Fruit fly (Drosophila melanogaster) whole organism, embryonic: ENCODE results near the gene ND-30.

Experiments
- Asciz ChIP-seq: fragments of 200-800 bp; sonication (Bioruptor generic); optimal IDR thresholded peaks from 2 replicates; lab custom pipeline; 2017; ENCODE audit warnings: missing biosample characterization, mild to moderate bottlenecking, missing genetic modification characterization, missing genetic modification reagents
- C15 ChIP-seq: fragments of 200-800 bp; sonication (Bioruptor generic); IDR thresholded peaks from 3 replicates; pipeline ENCODE4 v1.3.6; 2022; ENCODE audit warnings: missing biosample characterization, missing genetic modification characterization
- CG10565 ChIP-seq: fragments of 200-800 bp; sonication (Bioruptor generic); optimal IDR thresholded peaks from 3 replicates; lab custom pipeline; 2016; ENCODE audit warnings: missing biosample characterization, mild to moderate bottlenecking, missing genetic modification characterization
- CG10654 ChIP-seq: fragments of 200-800 bp; sonication (Bioruptor generic); optimal IDR thresholded peaks from 2 replicates; lab custom pipeline; 2016; ENCODE audit warnings: missing biosample characterization, missing genetic modification characterization
- CG11696 ChIP-seq: fragments of 200-800 bp; sonication (Bioruptor generic); IDR thresholded peaks from 2 replicates; pipeline ENCODE4 v1.3.6; 2022; ENCODE audit warnings: missing biosample characterization, missing genetic modification characterization
- CG14860 ChIP-seq: fragments of 200-800 bp; sonication (Bioruptor generic); IDR thresholded peaks from 3 replicates; pipeline ENCODE4 v1.3.6; 2022; ENCODE audit warnings: missing biosample characterization, missing genetic modification characterization; ENCODE audit not compliant: partially characterized antibody
- CG17568 ChIP-seq: fragments of 200-800 bp; sonication (Bioruptor generic); optimal IDR thresholded peaks from 2 replicates; lab custom pipeline; 2018; ENCODE audit warnings: missing biosample characterization, mild to moderate bottlenecking, missing genetic modification characterization, moderate library complexity
- CG17829 ChIP-seq: fragments of 200-800 bp; optimal IDR thresholded peaks from 2 replicates; lab custom pipeline; 2019; ENCODE audit warnings: missing biosample characterization, mild to moderate bottlenecking, missing genetic modification characterization, moderate library complexity
- CG2116 ChIP-seq: fragments of 200-800 bp; sonication (Bioruptor generic); optimal IDR thresholded peaks from 3 replicates; lab custom pipeline; 2018; ENCODE audit warnings: missing biosample characterization, mild to moderate bottlenecking, missing genetic modification characterization
- CG2199 ChIP-seq: fragments of 200-800 bp; sonication (Bioruptor generic); IDR thresholded peaks from 3 replicates; pipeline ENCODE4 v1.3.6; 2022; ENCODE audit warnings: missing biosample characterization, missing genetic modification characterization
- CG30020 ChIP-seq: fragments of 200-800 bp; optimal IDR thresholded peaks from 2 replicates; lab custom pipeline; 2019; ENCODE audit warnings: missing biosample characterization, mild to moderate bottlenecking, missing genetic modification characterization, moderate library complexity
- CG33213 ChIP-seq: fragments of 200-800 bp; sonication (Bioruptor generic); optimal IDR thresholded peaks from 3 replicates; lab custom pipeline; 2016; ENCODE audit warnings: missing biosample characterization, missing genetic modification characterization
- CG33557 ChIP-seq: fragments of 200-800 bp; sonication (Bioruptor generic); optimal IDR thresholded peaks from 2 replicates; lab custom pipeline; 2019; ENCODE audit warnings: missing biosample characterization, mild to moderate bottlenecking, missing genetic modification characterization, moderate library complexity
- CG3726 ChIP-seq: fragments of 200-800 bp; sonication (Bioruptor generic); IDR thresholded peaks from 3 replicates; pipeline ENCODE4, ENCODE4 v1.3.6; 2022; ENCODE audit warnings: missing biosample characterization, missing genetic modification characterization
- CG3847 ChIP-seq: fragments of 200-800 bp; sonication (Bioruptor generic); IDR thresholded peaks from 2 replicates; pipeline ENCODE4 v1.3.6; 2022; ENCODE audit warnings: missing biosample characterization, missing genetic modification characterization
- CG4730 ChIP-seq: fragments of 200-800 bp; sonication (Bioruptor generic); IDR thresholded peaks from 2 replicates; pipeline ENCODE4 v1.3.6; 2022; ENCODE audit warnings: missing biosample characterization, missing genetic modification characterization
- CG5180 ChIP-seq: fragments of 200-800 bp; sonication (Bioruptor generic); optimal IDR thresholded peaks from 3 replicates; lab custom pipeline; 2017; ENCODE audit warnings: missing biosample characterization, missing genetic modification characterization, mild to moderate bottlenecking, moderate library complexity, missing genetic modification reagents
- CG7786 ChIP-seq: fragments of 200-800 bp; sonication (Bioruptor generic); optimal IDR thresholded peaks from 2 replicates; lab custom pipeline; 2016; ENCODE audit warnings: missing biosample characterization, missing genetic modification characterization
- CG8281 ChIP-seq: fragments of 200-800 bp; sonication (Bioruptor generic); optimal IDR thresholded peaks from 2 replicates; lab custom pipeline; 2018; ENCODE audit warnings: missing biosample characterization, mild to moderate bottlenecking, missing genetic modification characterization, moderate library complexity
- CG8944 ChIP-seq: fragments of 200-800 bp; sonication (Bioruptor generic); optimal IDR thresholded peaks from 3 replicates; lab custom pipeline; 2016; ENCODE audit warnings: missing biosample characterization, missing genetic modification characterization
- CG9876 ChIP-seq: fragments of 200-800 bp; sonication (Bioruptor generic); optimal IDR thresholded peaks from 2 replicates; lab custom pipeline; 2016; ENCODE audit warnings: missing biosample characterization, missing genetic modification characterization
- Dref ChIP-seq: fragments of 200-800 bp; sonication (Bioruptor generic); IDR thresholded peaks from 2 replicates; pipeline ENCODE4 v1.3.6; 2022; ENCODE audit warnings: missing biosample characterization, missing genetic modification characterization
- Fer2 ChIP-seq: fragments of 200-800 bp; sonication (Bioruptor generic); optimal IDR thresholded peaks from 2 replicates; lab custom pipeline; 2018; ENCODE audit warnings: missing biosample characterization, mild to moderate bottlenecking, missing genetic modification characterization, moderate library complexity
- HLH3B ChIP-seq: fragments of 200-800 bp; sonication (Bioruptor generic); IDR thresholded peaks from 2 replicates; pipeline ENCODE4 v1.3.6; 2022; ENCODE audit warnings: missing biosample characterization, missing genetic modification characterization
- Hr39 ChIP-seq: fragments of >200 bp; optimal IDR thresholded peaks from 2 replicates; lab custom pipeline; 2017
- Max ChIP-seq: fragments of 200-800 bp; sonication (Bioruptor generic); optimal IDR thresholded peaks from 2 replicates; lab custom pipeline; 2016; ENCODE audit warnings: missing biosample characterization, mild to moderate bottlenecking, missing genetic modification characterization
- Myb ChIP-seq: fragments of 200-800 bp; sonication (Bioruptor generic); optimal IDR thresholded peaks from 2 replicates; lab custom pipeline; 2016; ENCODE audit warnings: missing biosample characterization, missing genetic modification characterization
- NC2α ChIP-seq: fragments of 200-800 bp; sonication (Bioruptor generic); optimal IDR thresholded peaks from 2 replicates; lab custom pipeline; 2016; ENCODE audit warnings: missing biosample characterization, missing genetic modification characterization
- NK7.1 ChIP-seq: fragments of 200-800 bp; sonication (Bioruptor generic); optimal IDR thresholded peaks from 3 replicates; lab custom pipeline; 2016; ENCODE audit warnings: missing biosample characterization, missing genetic modification characterization
- Sin3A ChIP-seq: fragments of >200 bp; optimal IDR thresholded peaks from 2 replicates; lab custom pipeline; 2018
- Trl ChIP-seq, 3 experiments: fragments of >200 bp in 2 of 3; fragments of 200-800 bp in 1 of 3; sonication (Bioruptor generic) in 1 of 3; optimal IDR thresholded peaks; 2 replicates in 1 of 3; 3 replicates in 2 of 3; lab custom pipeline; 2016 to 2017; ENCODE audit warnings: missing biosample characterization in 1 of 3, missing genetic modification characterization in 1 of 3
- ab ChIP-seq: fragments of 200-800 bp; sonication (Bioruptor generic); optimal IDR thresholded peaks from 2 replicates; lab custom pipeline; 2016; ENCODE audit warnings: missing biosample characterization, missing genetic modification characterization
- ase ChIP-seq: fragments of 200-800 bp; sonication (Bioruptor generic); IDR thresholded peaks from 3 replicates; pipeline ENCODE4 v1.3.6; 2022; ENCODE audit warnings: missing biosample characterization, missing genetic modification characterization
- bab2 ChIP-seq: fragments of 200-800 bp; sonication (Bioruptor generic); optimal IDR thresholded peaks from 2 replicates; lab custom pipeline; 2016; ENCODE audit warnings: missing biosample characterization, missing genetic modification characterization
- cad ChIP-seq: fragments of >200 bp; optimal IDR thresholded peaks from 2 replicates; lab custom pipeline; 2017; ENCODE audit warnings: missing biosample characterization, missing genetic modification characterization
- cas ChIP-seq: fragments of 200-800 bp; sonication (Bioruptor generic); IDR thresholded peaks from 2 replicates; pipeline ENCODE4 v1.3.6; 2022; ENCODE audit warnings: missing biosample characterization, missing genetic modification characterization
- cato ChIP-seq: fragments of 200-800 bp; sonication (Bioruptor generic); optimal IDR thresholded peaks from 2 replicates; lab custom pipeline; 2016; ENCODE audit warnings: missing biosample characterization, missing genetic modification characterization, borderline replicate concordance
- corto ChIP-seq: fragments of 200-800 bp; sonication (Bioruptor generic); optimal IDR thresholded peaks from 2 replicates; lab custom pipeline; 2016; ENCODE audit warnings: missing biosample characterization, mild to moderate bottlenecking, missing genetic modification characterization, moderate library complexity
- cwo ChIP-seq: fragments of 200-800 bp; sonication (Bioruptor generic); optimal IDR thresholded peaks from 3 replicates; lab custom pipeline; 2017; ENCODE audit warnings: missing biosample characterization, missing genetic modification characterization, mild to moderate bottlenecking, moderate library complexity, missing genetic modification reagents
- da ChIP-seq: fragments of 200-800 bp; sonication (Bioruptor generic); optimal IDR thresholded peaks from 2 replicates; lab custom pipeline; 2016; ENCODE audit warnings: missing biosample characterization, missing genetic modification characterization
- fd64A ChIP-seq: fragments of 200-800 bp; sonication (Bioruptor generic); optimal IDR thresholded peaks from 3 replicates; lab custom pipeline; 2018; ENCODE audit warnings: missing biosample characterization, mild to moderate bottlenecking, missing genetic modification characterization
- mld ChIP-seq: fragments of 200-800 bp; sonication (Bioruptor generic); IDR thresholded peaks from 3 replicates; pipeline ENCODE4 v1.3.6; 2022; ENCODE audit warnings: missing biosample characterization, missing genetic modification characterization; ENCODE audit not compliant: partially characterized antibody
- onecut ChIP-seq: fragments of 200-800 bp; sonication (Bioruptor generic); IDR thresholded peaks from 2 replicates; pipeline ENCODE4 v1.3.6; 2022; ENCODE audit warnings: missing biosample characterization, missing genetic modification characterization
- pho ChIP-seq: fragments of 200-800 bp; sonication (Bioruptor generic); optimal IDR thresholded peaks from 2 replicates; lab custom pipeline; 2016; ENCODE audit warnings: missing biosample characterization, missing genetic modification characterization
- psq ChIP-seq: fragments of 200-800 bp; sonication (Bioruptor generic); optimal IDR thresholded peaks from 2 replicates; lab custom pipeline; 2017; ENCODE audit warnings: missing biosample characterization, missing genetic modification characterization
- pum ChIP-seq: fragments of 200-800 bp; sonication (Bioruptor generic); optimal IDR thresholded peaks from 2 replicates; lab custom pipeline; 2016; ENCODE audit warnings: missing biosample characterization, missing genetic modification characterization
- rib ChIP-seq: fragments of 200-800 bp; sonication (Bioruptor generic); IDR thresholded peaks from 2 replicates; pipeline ENCODE4 v1.3.6; 2022; ENCODE audit warnings: missing biosample characterization, missing genetic modification characterization
- sc ChIP-seq, 3 experiments: fragments of >200 bp in 2 of 3; fragments of 200-800 bp in 1 of 3; sonication (Bioruptor generic) in 1 of 3; optimal IDR thresholded peaks; 2 replicates in 2 of 3; 3 replicates in 1 of 3; lab custom pipeline; 2017; ENCODE audit warnings: mild to moderate bottlenecking in 1 of 3, missing biosample characterization in 1 of 3, missing genetic modification characterization in 1 of 3, missing genetic modification reagents in 1 of 3
- toy ChIP-seq: fragments of 200-800 bp; sonication (Bioruptor generic); IDR thresholded peaks from 2 replicates; pipeline ENCODE4 v1.3.6; 2022; ENCODE audit warnings: missing biosample characterization, missing genetic modification characterization
- vnd ChIP-seq: fragments of 200-800 bp; sonication (Bioruptor generic); IDR thresholded peaks from 3 replicates; pipeline ENCODE4 v1.3.6; 2022; ENCODE audit warnings: missing biosample characterization, missing genetic modification characterization; ENCODE audit not compliant: partially characterized antibody
- zfh1 ChIP-seq: fragments of 200-800 bp; sonication (Bioruptor generic); IDR thresholded peaks from 3 replicates; pipeline ENCODE4 v1.3.6; 2022; ENCODE audit warnings: missing biosample characterization, missing genetic modification characterization

The ND-30 gene

dm6 chr3L:3192912-3193311, 33.5 kb upstream of the ND-30 start, which contains the start of gene Hsp83 (continued):
- TF ChIP-seq CG7786 (GFP tag; lab: Kevin White, UChicago) (peak; percentile 89), CG9876 (GFP tag; lab: Kevin White, UChicago) (peak; percentile 89), bab2 (GFP tag; lab: Kevin White, UChicago) (peak; percentile 79), sc (optimal IDR thresholded peaks at IDR 0.05; lab: Kevin White, UChicago) (no peak), sc (GFP tag; optimal IDR thresholded peaks at IDR 0.05; lab: Kevin White, UChicago) (peak; percentile 88), CG17568 (GFP tag; lab: Kevin White, UChicago) (peak; percentile 99), pho (peak; percentile 93), CG33213 (GFP tag; lab: Kevin White, UChicago) (peak; percentile 98), cwo (GFP tag; lab: Kevin White, UChicago) (peak; percentile 93), da (GFP tag; lab: Kevin White, UChicago) (peak; percentile 88), CG3847 (GFP tag; lab: Robert Waterston, UW) (peak; percentile 88), rib (peak; percentile 83), NK7.1 (GFP tag; lab: Kevin White, UChicago) (peak; percentile 95), CG10654 (GFP tag; lab: Kevin White, UChicago) (peak; percentile 91), mld (GFP tag; lab: Robert Waterston, UW) (no peak), CG8944 (GFP tag; lab: Kevin White, UChicago) (peak; percentile 69), toy (GFP tag; lab: Robert Waterston, UW) (peak; percentile 78; the same call in 1 of the 2 replicates), CG10565 (GFP tag; lab: Kevin White, UChicago) (peak; percentile 60), CG5180 (GFP tag; lab: Kevin White, UChicago) (peak; percentile 92), CG4730 (GFP tag; lab: Robert Waterston, UW) (peak; percentile 77; the same call in 1 of the 2 replicates), Hr39 (lab: Kevin White, UChicago) (no peak), zfh1 (GFP tag; lab: Robert Waterston, UW) (peak; percentile 97), CG2199 (GFP tag; lab: Robert Waterston, UW) (peak; percentile 75; the same call in 1 of the 3 replicates), corto (GFP tag; lab: Kevin White, UChicago) (peak; percentile 90), cas (GFP tag; lab: Robert Waterston, UW) (peak; percentile 81; the same call in 1 of the 2 replicates), CG3726 (GFP tag; lab: Robert Waterston, UW) (peak; percentile 90), CG33557 (GFP tag; lab: Kevin White, UChicago) (peak; percentile 95), Fer2 (tag; lab: Kevin White, UChicago) (peak; percentile 91), Max (GFP tag; lab: Kevin White, UChicago) (peak; percentile 87), CG17829 (tag; lab: Kevin White, UChicago) (peak; percentile 90), CG11696 (GFP tag; lab: Robert Waterston, UW) (peak; percentile 79), Dref (GFP tag; lab: Robert Waterston, UW) (no peak; the same call in 1 of the 2 replicates), ab (peak; percentile 3), CG8281 (peak; percentile 74), vnd (GFP tag; lab: Robert Waterston, UW) (no peak), HLH3B (GFP tag; lab: Robert Waterston, UW) (peak; percentile 90), Sin3A (lab: Kevin White, UChicago) (no peak), CG30020 (peak; percentile 48), cato (GFP tag; lab: Kevin White, UChicago) (peak; percentile 66), Myb (GFP tag; lab: Kevin White, UChicago) (no peak), CG14860 (GFP tag; lab: Robert Waterston, UW) (no peak), pum (GFP tag; lab: Kevin White, UChicago) (peak; percentile 81), CG2116 (GFP tag; lab: Kevin White, UChicago) (peak; percentile 89), cad (GFP tag; lab: Kevin White, UChicago) (no peak), fd64A (GFP tag; lab: Kevin White, UChicago) (peak; percentile 99), C15 (peak; percentile 80; the same call in 2 of the 3 replicates), Trl (optimal IDR thresholded peaks at IDR 0.05; lab: Kevin White, UChicago) (no peak), Trl (GFP tag; optimal IDR thresholded peaks at IDR 0.05; lab: Kevin White, UChicago) (peak; percentile 97), NC2α (peak; percentile 93), ase (GFP tag; lab: Robert Waterston, UW) (peak; percentile 83), Asciz (GFP tag; lab: Kevin White, UChicago) (peak; percentile 97), onecut (peak; percentile 96), psq (peak; percentile 78)
